Fruit fly (Drosophila melanogaster): ENCODE results near the gene Alg11.
A peak's percentile ranks its signal among the peaks of the same experiment; 100 is the strongest.

Gene Alg11

DNA sequence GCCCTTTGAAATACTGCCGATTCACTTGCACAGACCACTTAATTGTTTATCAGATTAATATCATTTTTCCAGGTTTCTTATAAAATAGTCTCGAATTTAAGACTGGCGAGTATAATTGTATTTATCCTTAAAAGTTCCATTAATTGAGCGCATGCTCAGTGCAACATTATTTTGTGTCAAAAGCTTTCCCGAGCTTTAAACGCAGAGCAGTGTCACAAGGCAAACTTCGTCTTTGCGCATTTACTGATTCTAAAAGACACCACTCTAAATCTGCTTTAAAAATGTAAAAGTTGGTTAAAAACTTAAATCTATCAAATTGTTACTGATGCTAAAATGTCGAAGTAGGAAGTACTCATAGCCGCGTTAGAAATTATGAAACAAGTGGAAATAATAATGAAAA lies at the start of gene Alg11, which contains the start of gene CG7166:
TSS of gene Alg11 (plus strand) at position 260 of the 400 bp plus-strand sequence.
TSS of gene CG7166 (minus strand) at position 101 of the 400 bp plus-strand sequence.
- TF ChIP-seq OdsH (GFP tag; optimal IDR thresholded peaks at IDR 0.05) (no peak), Eip75B (GFP tag; optimal IDR thresholded peaks at IDR 0.05) (no peak), CG8119 (GFP tag; IDR thresholded peaks at IDR 0.05) (no peak), achi (GFP tag; optimal IDR thresholded peaks at IDR 0.05) (no peak), CG3919 (GFP tag; optimal IDR thresholded peaks at IDR 0.05) (no peak), Eip78C (GFP tag) (peak; percentile 35)

DNA sequence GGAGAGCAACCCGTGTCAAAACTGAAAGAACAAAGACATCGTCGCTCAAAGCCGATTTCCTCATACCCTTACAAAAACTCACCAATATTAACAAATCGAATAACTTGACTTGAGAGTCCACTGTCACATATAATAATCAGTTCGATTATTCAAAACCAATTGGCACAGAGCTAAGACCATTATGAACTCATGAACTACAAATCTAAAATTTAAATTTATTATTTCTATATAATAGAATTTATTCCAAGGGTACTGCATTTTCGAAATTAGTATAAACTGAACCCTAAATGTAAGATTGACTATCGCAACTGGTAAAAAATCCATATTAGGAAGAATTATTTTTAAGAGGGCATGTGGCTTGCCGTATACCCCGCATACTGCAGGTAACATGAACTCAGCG lies 43.6 kb upstream of the Alg11 start:
- TF ChIP-seq net (GFP tag; optimal IDR thresholded peaks at IDR 0.05) (no peak), CG8119 (GFP tag; IDR thresholded peaks at IDR 0.05) (no peak), Eip93F (GFP tag; optimal IDR thresholded peaks at IDR 0.05) (no peak), eg (GFP tag; IDR thresholded peaks at IDR 0.05) (no peak), Eip78C (GFP tag) (peak; percentile 81), CG9139 (GFP tag; optimal IDR thresholded peaks at IDR 0.05) (peak; percentile 3), CG3032 (tag; optimal IDR thresholded peaks at IDR 0.05) (peak; percentile 17), esn (GFP tag; optimal IDR thresholded peaks at IDR 0.05) (peak; percentile 55), pdm3 (GFP tag; optimal IDR thresholded peaks at IDR 0.05) (no peak), topi (GFP tag; optimal IDR thresholded peaks at IDR 0.05) (peak; percentile 34), Hr4 (GFP tag; optimal IDR thresholded peaks at IDR 0.05) (no peak), CG3919 (GFP tag; optimal IDR thresholded peaks at IDR 0.05) (peak; percentile 2), Lpt (GFP tag; optimal IDR thresholded peaks at IDR 0.05) (no peak), CG6163 (GFP tag; IDR thresholded peaks at IDR 0.05) (no peak), CG6276 (GFP tag; optimal IDR thresholded peaks at IDR 0.05) (no peak), Smox (GFP tag; optimal IDR thresholded peaks at IDR 0.05) (peak; percentile 27), acj6 (GFP tag; optimal IDR thresholded peaks at IDR 0.05) (no peak), CG1621 (tag; optimal IDR thresholded peaks at IDR 0.05) (no peak), CG11902 (GFP tag; optimal IDR thresholded peaks at IDR 0.05) (no peak), vri (GFP tag; optimal IDR thresholded peaks at IDR 0.05) (no peak), Hr39 (GFP tag; optimal IDR thresholded peaks at IDR 0.05) (no peak), CG10669 (GFP tag; optimal IDR thresholded peaks at IDR 0.05) (peak; percentile 29), CG11762 (GFP tag; optimal IDR thresholded peaks at IDR 0.05; ENCODE audit: insufficient read depth) (no peak), fd85E (GFP tag; optimal IDR thresholded peaks at IDR 0.05) (no peak), dac (GFP tag; optimal IDR thresholded peaks at IDR 0.05) (no peak), Hr38 (GFP tag; optimal IDR thresholded peaks at IDR 0.05) (no peak), Sox14 (GFP tag; optimal IDR thresholded peaks at IDR 0.05) (no peak), Sox15 (GFP tag; optimal IDR thresholded peaks at IDR 0.05) (peak; percentile 35), fkh (GFP tag; optimal IDR thresholded peaks at IDR 0.05) (no peak), ss (GFP tag; optimal IDR thresholded peaks at IDR 0.05) (peak in 1 of 2 experiments; percentile 7), CG32006 (GFP tag; optimal IDR thresholded peaks at IDR 0.05) (no peak), Gug (GFP tag; IDR thresholded peaks at IDR 0.05) (no peak), CG6792 (GFP tag; optimal IDR thresholded peaks at IDR 0.05) (peak; percentile 10), CG6808 (GFP tag; optimal IDR thresholded peaks at IDR 0.05) (peak; percentile 29), spab (GFP tag; optimal IDR thresholded peaks at IDR 0.05) (no peak), salr (GFP tag; optimal IDR thresholded peaks at IDR 0.05) (peak in 1 of 2 experiments; percentile 3), CG31627 (GFP tag; optimal IDR thresholded peaks at IDR 0.05) (no peak), Eip75B (GFP tag; optimal IDR thresholded peaks at IDR 0.05) (peak; percentile 1), svp (GFP tag) (peak; percentile 74), CG6854 (GFP tag; optimal IDR thresholded peaks at IDR 0.05) (no peak), CG10631 (GFP tag; optimal IDR thresholded peaks at IDR 0.05) (peak; percentile 24), CG8632 (GFP tag; optimal IDR thresholded peaks at IDR 0.05) (peak; percentile 31), Sox102F (GFP tag; optimal IDR thresholded peaks at IDR 0.05) (no peak), CG7368 (GFP tag; optimal IDR thresholded peaks at IDR 0.05) (no peak), Ets96B (tag; optimal IDR thresholded peaks at IDR 0.05) (peak; percentile 28), CG16779 (tag; optimal IDR thresholded peaks at IDR 0.05) (no peak), dsx (GFP tag; optimal IDR thresholded peaks at IDR 0.05; ENCODE audit: poor library complexity, severe bottlenecking) (no peak), CG34406 (GFP tag; optimal IDR thresholded peaks at IDR 0.05) (peak; percentile 11), OdsH (GFP tag; optimal IDR thresholded peaks at IDR 0.05) (peak; percentile 38)
